Fruit fly (Drosophila melanogaster) S2 (cell line): ENCODE results near the gene CG1575.

Experiments
- CG8478 ChIP-seq: fragments of >200 bp; optimal IDR thresholded peaks from 2 replicates; lab custom pipeline; 2018
- CTCF ChIP-seq, 2 experiments: fragments of >200 bp; optimal IDR thresholded peaks; 2 replicates each; lab custom pipeline; 2018

DNA sequence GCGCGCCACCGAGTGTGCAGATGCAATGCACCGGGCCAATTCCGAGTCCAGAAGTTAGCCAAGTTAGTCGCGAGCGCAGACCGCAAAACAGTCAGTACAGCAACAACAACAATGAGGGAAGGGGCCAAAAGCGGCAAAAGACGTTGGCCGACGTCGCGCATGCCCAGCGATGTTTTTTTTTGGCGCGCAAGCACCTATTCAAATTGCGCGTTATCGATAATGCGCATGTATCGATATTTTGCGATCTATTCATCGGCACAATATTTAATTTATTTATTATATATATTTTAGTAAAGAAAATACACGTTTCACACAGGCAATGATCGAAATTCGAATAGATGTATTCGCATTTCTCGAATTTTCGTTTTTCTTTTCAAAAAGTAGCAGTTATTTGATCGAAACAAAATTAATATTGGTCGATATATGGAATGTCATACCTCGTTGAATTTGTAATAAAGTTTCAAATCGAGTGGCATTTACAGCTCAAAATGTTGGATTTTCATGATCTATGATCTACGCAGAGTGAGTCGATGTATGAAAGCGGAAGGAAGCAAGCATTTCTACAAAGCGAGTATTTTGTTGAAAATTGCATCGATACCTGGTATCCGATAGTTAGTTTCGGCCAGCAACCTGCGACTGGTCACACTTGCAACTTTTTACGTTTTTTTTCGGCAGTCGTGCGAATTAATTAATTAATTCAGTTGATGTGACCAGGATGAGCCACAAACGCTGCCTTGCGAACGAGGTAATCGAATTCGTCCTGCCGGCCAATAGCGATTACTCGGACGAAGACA, 12.6 kb downstream of the CG1575 start, which contains the start of gene CG2116:
- TF ChIP-seq CG8478: no peak
- no peak for TF ChIP-seq CTCF (optimal IDR thresholded peaks at IDR 0.05; lab: Kevin White, UChicago)
